Worm (Caenorhabditis elegans) whole organism, L4/young adult: ENCODE results near the gene spig-10.

Experiments used
- W03F9.2 ChIP-seq: fragments of 150-350 bp; optimal IDR thresholded peaks from 2 replicates; lab custom pipeline; 2014; ENCODE audit warnings: missing biosample characterization, missing genetic modification characterization
- dao-5 ChIP-seq: sonication (generic microtip); optimal IDR thresholded peaks from 2 replicates; lab custom pipeline; 2016; ENCODE audit warnings: missing genotype, missing genetic modification characterization, moderate library complexity, missing compliant biosample characterization
- him-1 ChIP-seq: sonication (generic microtip); optimal IDR thresholded peaks from 2 replicates; lab custom pipeline; 2016; ENCODE audit warnings: missing genotype, missing genetic modification reagents, missing genetic modification characterization, missing compliant biosample characterization

DNA sequence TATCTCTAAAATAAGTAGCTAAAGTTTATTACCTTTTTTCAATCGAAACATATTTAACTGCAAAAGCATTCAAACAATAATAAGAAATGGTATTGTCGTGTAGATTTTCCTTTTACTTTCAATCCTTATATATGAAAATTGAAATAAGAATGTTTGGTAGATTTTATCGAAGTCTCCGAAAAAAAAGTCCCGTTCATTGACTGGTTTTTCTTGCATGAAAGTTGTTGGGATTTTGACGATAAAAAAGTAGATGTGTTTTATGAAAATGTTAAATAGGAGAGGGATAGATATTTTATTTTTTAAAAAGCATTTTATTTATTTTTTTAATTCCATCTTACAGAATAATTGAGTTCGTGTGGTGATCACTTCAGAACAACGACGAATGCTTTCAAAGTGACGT is 9.8 kb downstream of the spig-10 start, which contains the start of gene C33G8.13:
- no peak for TF ChIP-seq him-1
- TF ChIP-seq W03F9.2 (tag; lab: Kevin White, UChicago): no peak
- TF ChIP-seq dao-5: no peak
